Worm (Caenorhabditis elegans) whole organism, young adult: Measurements from ENCODE around the gene K08H2.4.

Experiments used
- gei-17 ChIP-seq: fragments of 200-800 bp; sonication (Bioruptor generic); optimal IDR thresholded peaks from 2 replicates; lab custom pipeline; 2018; ENCODE audit warnings: mild to moderate bottlenecking, missing genetic modification characterization, missing compliant biosample characterization
- madf-8 ChIP-seq: fragments of 200-800 bp; sonication (Bioruptor generic); conservative IDR thresholded peaks from 2 replicates; pipeline ENCODE4 v1.3.6; 2022; ENCODE audit warnings: missing genetic modification reagents, missing genetic modification characterization, missing compliant biosample characterization
- mxl-1 ChIP-seq: sonication (generic microtip); optimal IDR thresholded peaks from 2 replicates; lab custom pipeline; 2016; ENCODE audit warnings: missing genetic modification characterization, missing compliant biosample characterization

- TF ChIP-seq gei-17 (GFP tag; lab: Kevin White, UChicago) (no peak), mxl-1 (tag; lab: Kevin White, UChicago) (no peak), madf-8 (no peak)
Measured at ce11 chrX:13190912-13191311, 47.4 kb upstream of the K08H2.4 start, which contains the start of gene gpa-6.
